Fruit fly (Drosophila melanogaster): Measurements from ENCODE around the gene Grip91.

The Grip91 gene

dm6 chrX:13770768-13771167 lies 26.3 kb upstream of the Grip91 start:
- no peak for TF ChIP-seq Dll (optimal IDR thresholded peaks at IDR 0.05)
- no peak for TF ChIP-seq CG8478 (optimal IDR thresholded peaks at IDR 0.05)
- no peak for TF ChIP-seq usp (GFP tag; optimal IDR thresholded peaks at IDR 0.05)

dm6 chrX:13766495-13766894 lies 22.0 kb upstream of the Grip91 start:
- TF ChIP-seq pan (optimal IDR thresholded peaks at IDR 0.05) (no peak), CG8478 (optimal IDR thresholded peaks at IDR 0.05) (no peak), psq (optimal IDR thresholded peaks at IDR 0.05) (no peak), EcR (GFP tag; optimal IDR thresholded peaks at IDR 0.05) (no peak), Dll (optimal IDR thresholded peaks at IDR 0.05) (no peak), usp (GFP tag; optimal IDR thresholded peaks at IDR 0.05) (no peak)

dm6 chrX:13765217-13765616 lies 20.7 kb upstream of the Grip91 start:
- TF ChIP-seq pan (optimal IDR thresholded peaks at IDR 0.05) (no peak), Dll (optimal IDR thresholded peaks at IDR 0.05) (no peak), CG8478 (optimal IDR thresholded peaks at IDR 0.05) (no peak), EcR (GFP tag; optimal IDR thresholded peaks at IDR 0.05) (no peak)

dm6 chrX:13764397-13765119 lies 20.1 kb upstream of the Grip91 start:
- TF ChIP-seq EcR (GFP tag; optimal IDR thresholded peaks at IDR 0.05) (no peak), usp (GFP tag; optimal IDR thresholded peaks at IDR 0.05) (no peak), Dll (optimal IDR thresholded peaks at IDR 0.05) (no peak), pan (optimal IDR thresholded peaks at IDR 0.05) (no peak), psq (optimal IDR thresholded peaks at IDR 0.05) (no peak), CG8478 (optimal IDR thresholded peaks at IDR 0.05) (no peak)

dm6 chrX:13762372-13762883 lies 17.9 kb upstream of the Grip91 start, which contains the start of gene rdgB:
rdgB (plus strand) TSS chrX:13762752.
- no peak for TF ChIP-seq CG8478 (optimal IDR thresholded peaks at IDR 0.05)
- no peak for TF ChIP-seq pan (optimal IDR thresholded peaks at IDR 0.05)
- no peak for TF ChIP-seq Dll (optimal IDR thresholded peaks at IDR 0.05)
- no peak for TF ChIP-seq usp (GFP tag; optimal IDR thresholded peaks at IDR 0.05)
- no peak for TF ChIP-seq psq (optimal IDR thresholded peaks at IDR 0.05)
- no peak for TF ChIP-seq EcR (GFP tag; optimal IDR thresholded peaks at IDR 0.05)

dm6 chrX:13761762-13762371 lies 17.4 kb upstream of the Grip91 start:
- TF ChIP-seq EcR (GFP tag; optimal IDR thresholded peaks at IDR 0.05), result no peak
- TF ChIP-seq Dll (optimal IDR thresholded peaks at IDR 0.05), result peak; percentile 3

dm6 chrX:13758989-13759549 lies 14.6 kb upstream of the Grip91 start, which contains the start of gene Yp3:
Yp3 (plus strand) TSS chrX:13759546.
- no peak for TF ChIP-seq EcR (GFP tag; optimal IDR thresholded peaks at IDR 0.05)
- no peak for TF ChIP-seq pan (optimal IDR thresholded peaks at IDR 0.05)
- TF ChIP-seq CG8478 (optimal IDR thresholded peaks at IDR 0.05), result no peak
- no peak for TF ChIP-seq psq (optimal IDR thresholded peaks at IDR 0.05)
- TF ChIP-seq usp (GFP tag; optimal IDR thresholded peaks at IDR 0.05), result no peak
- TF ChIP-seq Dll (optimal IDR thresholded peaks at IDR 0.05), result no peak

- no peak for TF ChIP-seq pan (optimal IDR thresholded peaks at IDR 0.05)
Observed at dm6 chrX:13756776-13757312, 12.4 kb upstream of the Grip91 start, which contains the start of the genes CG32625 and Rtc1. CG32625 (minus strand) TSS chrX:13756826. Rtc1 (plus strand) TSS chrX:13757179.

dm6 chrX:13755152-13755557 lies 10.7 kb upstream of the Grip91 start, which contains the start of gene Pdcd4:
Pdcd4 (minus strand) TSS chrX:13755406.
- no peak for TF ChIP-seq usp (GFP tag; optimal IDR thresholded peaks at IDR 0.05)
- TF ChIP-seq psq (optimal IDR thresholded peaks at IDR 0.05), result no peak
- peak in 1 of 2 experiments; percentile 51 for TF ChIP-seq EcR (GFP tag; optimal IDR thresholded peaks at IDR 0.05)
- TF ChIP-seq CG8478 (optimal IDR thresholded peaks at IDR 0.05), result no peak
- no peak for TF ChIP-seq Dll (optimal IDR thresholded peaks at IDR 0.05)

- no peak for TF ChIP-seq usp (GFP tag; optimal IDR thresholded peaks at IDR 0.05)
Observed at dm6 chrX:13754476-13754875, 10.0 kb upstream of the Grip91 start.

dm6 chrX:13753775-13754174 lies 9.3 kb upstream of the Grip91 start:
- TF ChIP-seq Dll (optimal IDR thresholded peaks at IDR 0.05) (no peak), CG8478 (optimal IDR thresholded peaks at IDR 0.05) (no peak), pan (optimal IDR thresholded peaks at IDR 0.05) (no peak), usp (GFP tag; optimal IDR thresholded peaks at IDR 0.05) (no peak), EcR (GFP tag; optimal IDR thresholded peaks at IDR 0.05) (no peak), psq (optimal IDR thresholded peaks at IDR 0.05) (no peak)

- peak; percentile 36 for TF ChIP-seq psq (optimal IDR thresholded peaks at IDR 0.05)
- TF ChIP-seq usp (GFP tag; optimal IDR thresholded peaks at IDR 0.05), result no peak
Observed at dm6 chrX:13753101-13753758, 8.7 kb upstream of the Grip91 start.

All from whole organism.